Worm (Caenorhabditis elegans): Measurements from ENCODE around the gene htz-1.

htz-1 gene

DNA sequence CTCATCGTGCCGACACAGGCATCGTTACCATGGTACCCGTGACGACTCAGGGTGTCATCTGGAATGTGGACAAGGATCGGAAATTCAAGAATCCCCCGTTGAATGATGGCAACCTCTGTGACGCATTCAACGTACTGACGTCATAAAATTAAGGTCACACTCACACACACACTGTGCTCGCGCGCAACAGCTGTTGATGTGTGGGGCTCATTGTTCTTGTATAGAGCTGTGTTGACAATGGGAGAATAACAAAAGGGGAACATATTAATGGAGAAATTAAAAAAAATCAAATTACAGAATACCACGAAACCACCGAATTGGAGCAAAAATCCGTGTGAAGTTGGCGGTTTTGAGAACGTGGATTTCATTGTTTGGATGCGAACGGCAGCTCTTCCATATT lies 2.3 kb downstream of the htz-1 start:
- TF ChIP-seq him-1 (tag; optimal IDR thresholded peaks at IDR 0.05) (no peak), W03F9.2 (tag; optimal IDR thresholded peaks at IDR 0.05) (no peak), dao-5 (tag; optimal IDR thresholded peaks at IDR 0.05) (no peak)

ce11 chrIV:4449439-4449838 lies 3.4 kb downstream of the htz-1 start, which contains the start of gene R08C7.12:
Gene R08C7.12, plus strand, starts transcription at chrIV:4449739.
- TF ChIP-seq W03F9.2 (tag; optimal IDR thresholded peaks at IDR 0.05) (no peak), him-1 (tag; optimal IDR thresholded peaks at IDR 0.05) (no peak), dao-5 (tag; optimal IDR thresholded peaks at IDR 0.05) (no peak)

DNA sequence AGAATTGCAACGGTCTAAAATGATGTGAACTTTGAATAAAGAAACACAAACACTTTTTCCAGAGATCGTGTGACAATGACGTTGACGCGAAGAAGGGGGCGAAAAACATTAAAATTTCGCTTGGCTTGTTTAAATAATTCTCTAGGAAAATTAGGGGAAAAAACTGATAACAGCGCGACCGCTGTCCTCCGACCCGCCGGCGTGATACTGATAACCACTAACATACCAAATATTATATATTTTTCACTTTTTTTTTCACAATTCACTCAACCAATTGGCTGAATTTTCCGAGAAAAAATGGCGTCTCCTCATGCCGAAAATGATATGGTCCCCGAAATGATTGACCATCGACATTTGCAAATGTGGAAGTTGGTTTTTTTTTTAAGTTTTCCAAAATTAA lies 3.8 kb downstream of the htz-1 start:
- TF ChIP-seq him-1 (tag; optimal IDR thresholded peaks at IDR 0.05) = no peak
- no peak for TF ChIP-seq dao-5 (tag; optimal IDR thresholded peaks at IDR 0.05)
- TF ChIP-seq W03F9.2 (tag; optimal IDR thresholded peaks at IDR 0.05) = no peak

DNA sequence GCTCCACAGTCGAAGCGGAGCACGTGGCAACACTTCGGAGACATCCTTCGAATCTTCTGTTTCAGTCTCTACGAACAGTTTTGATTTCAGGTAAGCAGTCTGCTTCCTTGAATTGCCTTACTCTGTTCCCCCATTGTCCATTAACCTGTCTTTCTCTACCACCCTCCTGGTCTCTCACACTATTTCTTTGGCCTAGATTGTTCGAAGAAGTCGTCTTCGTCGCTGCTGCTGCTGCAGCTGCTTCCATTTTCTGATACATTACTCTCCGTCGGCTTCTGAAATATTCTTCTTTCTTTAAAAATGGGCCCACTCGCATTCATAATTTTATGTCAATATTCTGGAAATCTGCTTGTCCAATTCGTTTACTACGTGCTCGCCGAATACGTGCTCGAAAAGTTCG lies 5.6 kb downstream of the htz-1 start, which contains the start of gene R08C7.1:
TSS of gene R08C7.1 (plus strand) at position 301 of the 400 bp plus-strand sequence.
- no peak for TF ChIP-seq W03F9.2 (tag; optimal IDR thresholded peaks at IDR 0.05)
- TF ChIP-seq him-1 (tag; optimal IDR thresholded peaks at IDR 0.05) = no peak
- TF ChIP-seq dao-5 (tag; optimal IDR thresholded peaks at IDR 0.05) = no peak

DNA sequence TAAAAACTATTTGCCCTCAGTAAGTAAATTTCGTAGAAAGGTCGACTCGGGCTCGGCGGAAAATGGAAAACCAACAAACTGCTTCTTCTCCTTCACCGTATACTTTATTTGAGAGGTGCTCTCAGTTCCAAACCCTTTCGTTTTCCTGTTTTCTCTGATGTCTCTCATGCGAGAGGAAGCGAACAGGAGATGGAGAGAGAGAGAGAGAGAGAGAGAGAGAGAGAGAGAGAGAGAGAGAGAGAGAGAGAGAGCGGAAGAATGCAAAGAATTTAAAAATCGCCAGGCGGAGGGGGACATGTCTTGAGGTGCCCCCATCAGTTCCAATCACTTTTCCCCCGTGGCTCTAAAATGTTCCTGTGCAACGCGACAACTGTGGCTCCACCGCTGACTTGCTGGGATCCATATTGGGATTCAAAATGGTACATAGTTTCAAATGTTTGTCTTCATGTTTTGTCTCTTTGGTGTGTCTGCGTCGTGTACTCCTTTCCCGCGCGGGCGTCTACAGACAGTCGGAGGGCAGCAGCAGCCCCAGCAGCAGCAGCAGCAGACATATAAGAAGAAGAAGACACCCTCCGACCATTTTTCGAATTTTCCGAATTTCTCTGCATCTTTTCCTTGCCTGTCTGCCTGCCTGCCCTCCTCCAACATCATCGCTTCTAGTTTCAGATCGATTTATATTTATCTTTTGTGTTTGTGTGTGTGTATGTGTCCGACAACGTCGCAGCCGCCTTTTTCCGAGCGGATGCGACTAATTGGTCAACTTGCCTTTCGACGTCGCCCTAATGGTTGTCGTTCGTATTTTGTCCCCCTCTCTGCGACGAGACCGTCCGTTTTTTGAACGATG lies 8.5 kb downstream of the htz-1 start, which contains the start of gene R08C7.11:
TSS of gene R08C7.11 (minus strand) at position 608 of the 844 bp plus-strand sequence.
- no peak for TF ChIP-seq him-1 (tag; optimal IDR thresholded peaks at IDR 0.05)
- TF ChIP-seq W03F9.2 (tag; optimal IDR thresholded peaks at IDR 0.05) = no peak
- TF ChIP-seq dao-5 (tag; optimal IDR thresholded peaks at IDR 0.05) = no peak

DNA sequence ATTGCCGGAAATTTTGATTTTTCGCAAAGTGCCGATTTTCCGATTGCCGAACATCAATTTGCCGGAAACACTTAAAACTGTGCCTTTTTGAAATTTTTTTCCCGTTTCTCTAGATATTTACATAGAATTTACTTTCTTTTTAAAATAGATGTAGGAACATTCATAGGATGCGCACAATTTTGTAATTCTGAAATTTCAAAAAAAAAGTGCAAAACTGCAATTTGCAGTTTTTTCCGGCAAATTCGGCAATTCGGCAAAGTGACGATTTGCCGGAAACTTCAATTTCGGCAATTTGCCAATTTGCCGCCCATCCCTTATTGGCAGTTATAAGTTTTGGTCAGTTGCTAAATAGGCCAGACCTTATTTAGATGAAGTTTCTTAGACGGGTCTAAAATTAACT lies 10.6 kb downstream of the htz-1 start:
- TF ChIP-seq him-1 (tag; optimal IDR thresholded peaks at IDR 0.05) (no peak), W03F9.2 (tag; optimal IDR thresholded peaks at IDR 0.05) (no peak)

- TF ChIP-seq W03F9.2 (tag; optimal IDR thresholded peaks at IDR 0.05) = no peak
- no peak for TF ChIP-seq dao-5 (tag; optimal IDR thresholded peaks at IDR 0.05)
- no peak for TF ChIP-seq him-1 (tag; optimal IDR thresholded peaks at IDR 0.05)
Observed at ce11 chrIV:4459342-4459741, 13.3 kb downstream of the htz-1 start.

- TF ChIP-seq him-1 (tag; optimal IDR thresholded peaks at IDR 0.05) (no peak), dao-5 (tag; optimal IDR thresholded peaks at IDR 0.05) (no peak), W03F9.2 (tag; optimal IDR thresholded peaks at IDR 0.05) (no peak)
Observed at ce11 chrIV:4463132-4463531, 17.1 kb downstream of the htz-1 start, which contains the start of gene M01H9.2. Gene M01H9.2, minus strand, starts transcription at chrIV:4463232.

DNA sequence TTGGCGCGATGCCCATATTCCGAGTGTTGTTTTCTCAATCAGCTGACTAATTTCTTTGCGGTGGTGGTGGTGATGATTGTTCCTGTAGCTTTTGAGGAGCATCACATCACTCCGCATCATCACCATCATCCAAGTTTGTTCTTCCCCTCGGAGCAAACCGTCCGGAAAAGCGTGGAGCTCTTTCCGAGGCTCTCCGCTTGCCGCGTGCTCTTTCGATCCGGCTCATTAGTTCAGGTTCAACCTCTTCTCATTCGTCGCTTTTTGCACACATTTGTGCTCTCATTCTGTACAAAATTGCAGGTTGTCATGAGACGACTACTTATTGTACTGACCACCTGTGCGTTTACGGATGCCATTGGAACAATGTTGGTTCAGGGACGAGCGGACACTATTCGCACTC lies 19.2 kb downstream of the htz-1 start, which contains the start of gene M01H9.5:
TSS of gene M01H9.5 (plus strand) at position 301 of the 400 bp plus-strand sequence.
- TF ChIP-seq him-1 (tag; optimal IDR thresholded peaks at IDR 0.05) (no peak), W03F9.2 (tag; optimal IDR thresholded peaks at IDR 0.05) (no peak), dao-5 (tag; optimal IDR thresholded peaks at IDR 0.05) (no peak)

ce11 chrIV:4468046-4468727 lies 22.2 kb downstream of the htz-1 start:
- TF ChIP-seq W03F9.2 (tag; optimal IDR thresholded peaks at IDR 0.05) = peak; percentile 17
- peak; percentile 18 for TF ChIP-seq him-1 (tag; optimal IDR thresholded peaks at IDR 0.05)
- TF ChIP-seq dao-5 (tag; optimal IDR thresholded peaks at IDR 0.05) = no peak

- TF ChIP-seq W03F9.2 (tag; optimal IDR thresholded peaks at IDR 0.05) = no peak
- TF ChIP-seq dao-5 (tag; optimal IDR thresholded peaks at IDR 0.05) = no peak
- no peak for TF ChIP-seq him-1 (tag; optimal IDR thresholded peaks at IDR 0.05)
Observed at ce11 chrIV:4469055-4469454, 23.0 kb downstream of the htz-1 start.

DNA sequence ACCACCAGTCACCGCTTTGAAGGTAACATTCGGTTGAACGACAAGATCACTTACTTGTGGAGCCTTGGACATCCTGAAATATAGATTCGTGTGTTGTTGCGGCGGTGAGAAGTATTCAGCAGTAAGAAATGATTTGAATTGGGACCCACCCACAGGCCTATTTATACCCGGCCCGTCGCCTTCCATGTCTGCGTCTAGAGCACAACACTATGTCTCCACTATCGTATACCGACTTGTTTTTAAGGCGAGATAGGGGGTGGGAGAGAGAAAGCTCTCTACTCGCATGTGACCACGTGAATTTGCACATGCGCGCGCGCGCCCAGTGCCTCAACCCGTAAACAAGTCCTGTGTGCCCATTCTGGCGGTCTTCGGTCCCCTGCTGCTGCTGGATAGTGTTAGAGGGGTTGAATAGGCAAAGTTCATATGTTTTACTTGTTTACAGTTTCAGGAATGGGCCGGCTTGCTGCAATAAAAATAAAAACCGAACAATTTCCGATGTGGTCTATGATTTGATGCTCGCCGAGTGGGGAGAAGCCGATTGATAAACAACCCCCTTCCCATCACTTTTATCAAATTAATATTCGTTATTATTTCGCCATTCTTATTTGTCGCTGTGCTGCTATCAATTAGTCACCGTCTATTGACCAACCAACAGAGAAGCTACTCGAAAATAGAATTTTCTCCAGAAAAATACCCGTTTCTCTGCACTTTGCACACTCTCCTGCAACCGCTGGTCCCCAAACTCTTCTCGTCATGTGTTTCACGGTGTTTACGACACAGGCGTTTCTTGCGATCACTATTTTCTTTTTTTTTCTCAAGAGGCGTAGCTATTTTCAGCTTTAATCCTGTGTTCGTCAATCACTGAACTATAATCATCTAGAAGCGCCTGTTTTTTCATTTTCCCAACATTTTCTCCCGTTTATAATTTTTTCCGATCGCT lies 24.0 kb downstream of the htz-1 start:
- TF ChIP-seq dao-5 (tag; optimal IDR thresholded peaks at IDR 0.05) (peak; percentile 25), W03F9.2 (tag; optimal IDR thresholded peaks at IDR 0.05) (peak; percentile 27), him-1 (tag; optimal IDR thresholded peaks at IDR 0.05) (peak; percentile 3)

All from whole organism, L4/young adult.